Fruit fly (Drosophila melanogaster) whole organism, wandering third instar larva: ENCODE data around the gene CoRest.

ENCODE experiments used
- Abd-B ChIP-seq: fragments of >200 bp; optimal IDR thresholded peaks from 2 replicates; lab custom pipeline; 2017; ENCODE audit warnings: missing biosample characterization, missing genetic modification characterization
- CG32264 ChIP-seq: fragments of 200-800 bp; sonication (Bioruptor generic); optimal IDR thresholded peaks from 2 replicates; lab custom pipeline; 2016; ENCODE audit warnings: missing biosample characterization, missing genetic modification characterization
- CG9705 ChIP-seq: fragments of 200-800 bp; sonication (Bioruptor generic); optimal IDR thresholded peaks from 2 replicates; lab custom pipeline; 2018; ENCODE audit warnings: missing biosample characterization, mild to moderate bottlenecking, missing genetic modification characterization
- Dfd ChIP-seq: fragments of >200 bp; optimal IDR thresholded peaks from 2 replicates; lab custom pipeline; 2017; ENCODE audit warnings: missing biosample characterization, missing genetic modification characterization
- Dif ChIP-seq: fragments of 200-275, 200-300 bp; sonication (Bioruptor generic); optimal IDR thresholded peaks from 2 replicates; lab custom pipeline; 2018; ENCODE audit warnings: missing biosample characterization, missing genetic modification characterization; ENCODE audit not compliant: partially characterized antibody
- GATAd ChIP-seq: sonication (Bioruptor generic); optimal IDR thresholded peaks from 2 replicates; lab custom pipeline; 2016; ENCODE audit warnings: missing biosample characterization, missing genetic modification characterization
- HLH106 ChIP-seq: fragments of 200-800 bp; optimal IDR thresholded peaks from 3 replicates; lab custom pipeline; 2019; ENCODE audit warnings: missing biosample characterization, mild to moderate bottlenecking, missing genetic modification characterization, moderate library complexity
- Hr78 ChIP-seq: fragments of >200 bp; optimal IDR thresholded peaks from 2 replicates; lab custom pipeline; 2017; ENCODE audit warnings: missing biosample characterization, missing genetic modification characterization
- Hr83 ChIP-seq: fragments of 200-300 bp; sonication (Bioruptor generic); optimal IDR thresholded peaks from 2 replicates; lab custom pipeline; 2016; ENCODE audit warnings: missing biosample characterization, mild to moderate bottlenecking, missing genetic modification characterization, moderate library complexity; ENCODE audit not compliant: poor library complexity, severe bottlenecking
- Jra ChIP-seq: sonication (Bioruptor generic); optimal IDR thresholded peaks from 2 replicates; lab custom pipeline; 2016; ENCODE audit warnings: missing biosample characterization, missing genetic modification characterization
- Mio ChIP-seq: sonication (Bioruptor generic); optimal IDR thresholded peaks from 2 replicates; lab custom pipeline; 2016; ENCODE audit warnings: missing biosample characterization, missing genetic modification characterization
- Myc ChIP-seq: fragments of >200 bp; optimal IDR thresholded peaks from 2 replicates; lab custom pipeline; 2017
- N ChIP-seq: fragments of >200 bp; optimal IDR thresholded peaks from 2 replicates; lab custom pipeline; 2018; ENCODE audit warnings: missing biosample characterization, missing external identifiers, missing genetic modification characterization
- OdsH ChIP-seq: fragments of 200-800 bp; sonication (Bioruptor generic); optimal IDR thresholded peaks from 2 replicates; lab custom pipeline; 2016; ENCODE audit warnings: missing biosample characterization, mild to moderate bottlenecking, missing genetic modification characterization
- Rel ChIP-seq, 2 experiments: fragments of 200-800 bp; sonication (Bioruptor generic) in 1 of 2; optimal IDR thresholded peaks; 2 replicates in 1 of 2; 3 replicates in 1 of 2; lab custom pipeline; 2016 to 2019; ENCODE audit warnings: mild to moderate bottlenecking in 2 of 2, missing biosample characterization in 2 of 2, missing genetic modification characterization in 2 of 2, moderate library complexity in 1 of 2
- Sp1 ChIP-seq: fragments of 200-800 bp; sonication (Bioruptor generic); optimal IDR thresholded peaks from 3 replicates; lab custom pipeline; 2019; ENCODE audit warnings: missing biosample characterization, mild to moderate bottlenecking, missing genetic modification characterization, moderate library complexity
- brk ChIP-seq: fragments of 200-800 bp; sonication (Bioruptor generic); optimal IDR thresholded peaks from 2 replicates; lab custom pipeline; 2016; ENCODE audit warnings: missing biosample characterization, mild to moderate bottlenecking, missing genetic modification characterization
- dmrt93B ChIP-seq: fragments of 200-800 bp; sonication (Bioruptor generic); optimal IDR thresholded peaks from 2 replicates; lab custom pipeline; 2018; ENCODE audit warnings: missing biosample characterization, mild to moderate bottlenecking, missing genetic modification characterization
- dsf ChIP-seq: sonication (Bioruptor generic); optimal IDR thresholded peaks from 2 replicates; lab custom pipeline; 2016; ENCODE audit warnings: missing biosample characterization, missing genetic modification characterization, borderline replicate concordance
- ey ChIP-seq: fragments of 200-800 bp; sonication (Bioruptor generic); optimal IDR thresholded peaks from 2 replicates; lab custom pipeline; 2016; ENCODE audit warnings: missing biosample characterization, missing genetic modification characterization
- foxo ChIP-seq, 2 experiments: fragments of 200-800 bp; sonication (Bioruptor generic); optimal IDR thresholded peaks; 2 replicates in 1 of 2; 3 replicates in 1 of 2; lab custom pipeline; 2016 to 2017; ENCODE audit warnings: missing biosample characterization in 2 of 2, missing genetic modification characterization in 2 of 2
- fru ChIP-seq: fragments of 200-800 bp; sonication (Bioruptor generic); optimal IDR thresholded peaks from 3 replicates; lab custom pipeline; 2016; ENCODE audit warnings: missing biosample characterization, mild to moderate bottlenecking, missing genetic modification characterization
- h ChIP-seq: fragments of 200-800 bp; sonication (Bioruptor generic); optimal IDR thresholded peaks from 3 replicates; lab custom pipeline; 2016; ENCODE audit warnings: missing biosample characterization, mild to moderate bottlenecking, missing genetic modification characterization
- lola ChIP-seq: fragments of >200 bp; optimal IDR thresholded peaks from 2 replicates; lab custom pipeline; 2017; ENCODE audit warnings: missing biosample characterization, missing genetic modification characterization
- pan ChIP-seq: fragments of >200 bp; optimal IDR thresholded peaks from 2 replicates; lab custom pipeline; 2017
- psq ChIP-seq: fragments of 200-800 bp; sonication (Bioruptor generic); optimal IDR thresholded peaks from 3 replicates; lab custom pipeline; 2017; ENCODE audit warnings: missing biosample characterization, mild to moderate bottlenecking, missing genetic modification characterization, moderate library complexity
- rgr ChIP-seq: fragments of 200-800 bp; sonication (Bioruptor generic); optimal IDR thresholded peaks from 3 replicates; lab custom pipeline; 2016; ENCODE audit warnings: missing biosample characterization, mild to moderate bottlenecking, missing genetic modification characterization
- sage ChIP-seq: fragments of 200-800 bp; sonication (Bioruptor generic); optimal IDR thresholded peaks from 2 replicates; lab custom pipeline; 2016; ENCODE audit warnings: missing biosample characterization, mild to moderate bottlenecking, missing genetic modification characterization
- sv ChIP-seq: fragments of 200-800 bp; sonication (Bioruptor generic); optimal IDR thresholded peaks from 3 replicates; lab custom pipeline; 2016; ENCODE audit warnings: missing biosample characterization, missing genetic modification characterization
- tai ChIP-seq: sonication (Bioruptor generic); optimal IDR thresholded peaks from 2 replicates; lab custom pipeline; 2016; ENCODE audit warnings: missing biosample characterization, missing genetic modification characterization
- woc ChIP-seq: sonication (Bioruptor generic); optimal IDR thresholded peaks from 2 replicates; lab custom pipeline; 2016; ENCODE audit warnings: missing biosample characterization, mild to moderate bottlenecking, missing genetic modification characterization

The CoRest gene

DNA sequence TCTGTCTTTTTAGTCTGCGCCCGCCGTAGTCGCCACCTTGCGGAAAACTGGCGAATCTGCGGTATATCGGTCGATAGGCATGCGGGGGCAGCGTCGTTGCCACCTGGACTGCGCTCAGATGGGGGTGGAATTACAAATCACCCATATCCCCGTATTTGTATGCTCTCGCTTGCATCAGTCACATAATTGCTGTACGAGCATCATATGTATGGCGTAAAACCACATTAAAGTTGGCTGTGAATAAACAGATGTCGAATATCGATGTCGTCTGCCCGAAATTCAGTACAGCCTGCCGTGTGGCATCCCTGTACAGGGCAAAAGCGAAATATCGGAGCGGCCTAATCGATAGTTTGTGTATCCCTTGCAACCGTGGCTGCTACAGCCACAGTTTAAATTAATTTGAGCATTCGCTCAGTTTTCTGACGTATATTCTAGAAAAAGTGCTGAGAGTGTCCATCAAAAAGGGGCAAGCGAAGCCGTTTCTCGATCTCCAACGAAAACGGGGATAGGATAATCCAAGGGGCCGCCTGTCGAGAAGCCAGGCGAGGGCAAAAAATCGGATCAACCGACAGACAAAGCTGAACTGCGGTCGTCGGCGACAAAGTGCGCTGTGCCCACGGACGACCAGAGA, at the start of gene CoRest, which contains the start of gene Idh3a:
CoRest (plus strand) TSS at position 177 of the 631 bp plus-strand sequence.
Idh3a (minus strand) TSS at position 58 of the 631 bp plus-strand sequence.
- no peak for TF ChIP-seq Dif (GFP tag; lab: Kevin White, UChicago)
- TF ChIP-seq Rel (GFP tag; optimal IDR thresholded peaks at IDR 0.05; lab: Kevin White, UChicago), result no peak
- TF ChIP-seq Rel (tag; optimal IDR thresholded peaks at IDR 0.05; lab: Kevin White, UChicago), result peak; percentile 12
- TF ChIP-seq Myc (lab: Kevin White, UChicago), result peak; percentile 53
- no peak for TF ChIP-seq woc
- peak in 1 of 2 experiments; percentile 28 for TF ChIP-seq foxo (GFP tag; optimal IDR thresholded peaks at IDR 0.05; lab: Kevin White, UChicago)
- peak; percentile 42 for TF ChIP-seq HLH106 (tag; lab: Kevin White, UChicago)
- TF ChIP-seq CG9705, result peak; percentile 33
- TF ChIP-seq N (GFP tag; lab: Kevin White, UChicago), result no peak
- no peak for TF ChIP-seq rgr (GFP tag; lab: Kevin White, UChicago)

DNA sequence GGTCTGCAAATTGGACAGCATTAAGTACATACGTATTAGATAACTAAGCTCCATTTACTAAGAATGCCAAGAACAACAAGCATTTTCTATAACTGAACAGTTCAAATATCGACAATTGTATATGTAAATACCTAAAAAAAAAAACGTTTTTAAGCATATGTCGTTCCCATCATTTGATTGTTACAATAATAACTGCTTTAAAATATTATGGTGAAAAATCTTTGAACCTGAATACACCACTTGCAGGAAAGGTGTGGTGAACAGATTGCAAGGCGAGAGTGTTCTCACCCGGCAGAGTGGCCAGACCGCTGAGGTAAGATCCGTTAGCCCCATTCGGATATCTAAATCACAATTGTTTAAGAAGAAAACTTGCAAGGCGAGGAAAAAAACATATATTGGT, 47.0 kb upstream of the CoRest start, which contains the start of gene narya:
narya (plus strand) TSS at position 301 of the 400 bp plus-strand sequence.
- TF ChIP-seq dmrt93B (GFP tag; lab: Kevin White, UChicago) (no peak), h (GFP tag; lab: Kevin White, UChicago) (no peak), pan (no peak), HLH106 (tag; lab: Kevin White, UChicago) (no peak)

DNA sequence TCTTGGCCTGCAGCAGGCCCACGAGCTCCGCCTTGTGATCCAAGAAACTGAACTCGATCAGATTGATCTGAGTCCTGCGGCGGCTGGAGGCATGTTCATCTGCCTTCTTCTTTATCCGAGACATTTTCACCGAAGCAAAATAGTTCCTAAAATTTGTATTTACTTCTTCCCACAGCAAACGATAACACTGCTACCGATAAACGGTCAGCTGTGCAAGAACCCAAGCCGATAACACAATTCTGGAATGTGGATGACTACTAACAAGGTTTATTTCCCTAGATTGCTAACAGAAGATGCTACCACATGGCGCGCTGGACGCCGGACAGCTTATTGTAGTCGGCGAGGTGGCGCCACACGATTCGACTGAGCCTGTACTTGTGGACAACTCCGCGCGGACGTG, 42.6 kb upstream of the CoRest start, which contains the start of gene CG32533:
CG32533 (minus strand) TSS at position 278 of the 400 bp plus-strand sequence.
- TF ChIP-seq HLH106 (tag; lab: Kevin White, UChicago) (no peak), Hr78 (GFP tag; lab: Kevin White, UChicago) (no peak), GATAd (GFP tag; lab: Kevin White, UChicago) (no peak), CG9705 (no peak), Jra (GFP tag; lab: Kevin White, UChicago) (no peak), lola (GFP tag; lab: Kevin White, UChicago) (no peak), Mio (GFP tag; lab: Kevin White, UChicago) (no peak), pan (no peak), N (GFP tag; lab: Kevin White, UChicago) (no peak), brk (GFP tag; lab: Kevin White, UChicago) (no peak), woc (no peak)

DNA sequence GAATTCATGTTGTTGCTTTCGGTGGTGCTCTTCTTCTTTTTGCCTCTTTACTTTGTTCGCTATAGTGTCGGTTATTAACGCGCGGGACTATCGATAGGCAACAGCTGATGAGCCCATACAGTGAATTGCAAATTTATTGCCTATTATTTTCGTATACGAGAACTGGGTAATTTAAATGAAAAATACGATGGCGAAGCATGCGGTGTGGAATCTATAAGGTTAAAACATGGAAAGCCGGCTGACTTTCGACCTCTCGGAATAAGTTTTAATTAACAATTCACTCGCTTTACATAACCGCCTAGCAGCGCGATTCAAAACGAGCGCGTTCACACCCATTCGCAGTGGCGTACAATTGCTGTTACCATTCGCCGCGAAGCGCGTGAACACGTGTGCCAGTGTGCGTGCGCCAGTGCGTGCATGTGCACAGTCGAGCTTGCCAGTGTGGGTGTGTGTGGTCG, 41.8 kb upstream of the CoRest start, which contains the start of the genes Naa15-16 and mRpS14:
Naa15-16 (plus strand) TSS at position 116 of the 458 bp plus-strand sequence.
mRpS14 (minus strand) TSS at position 370 of the 458 bp plus-strand sequence.
- TF ChIP-seq pan (no peak), Sp1 (GFP tag; lab: Kevin White, UChicago) (peak; percentile 19), Myc (lab: Kevin White, UChicago) (peak; percentile 57)

DNA sequence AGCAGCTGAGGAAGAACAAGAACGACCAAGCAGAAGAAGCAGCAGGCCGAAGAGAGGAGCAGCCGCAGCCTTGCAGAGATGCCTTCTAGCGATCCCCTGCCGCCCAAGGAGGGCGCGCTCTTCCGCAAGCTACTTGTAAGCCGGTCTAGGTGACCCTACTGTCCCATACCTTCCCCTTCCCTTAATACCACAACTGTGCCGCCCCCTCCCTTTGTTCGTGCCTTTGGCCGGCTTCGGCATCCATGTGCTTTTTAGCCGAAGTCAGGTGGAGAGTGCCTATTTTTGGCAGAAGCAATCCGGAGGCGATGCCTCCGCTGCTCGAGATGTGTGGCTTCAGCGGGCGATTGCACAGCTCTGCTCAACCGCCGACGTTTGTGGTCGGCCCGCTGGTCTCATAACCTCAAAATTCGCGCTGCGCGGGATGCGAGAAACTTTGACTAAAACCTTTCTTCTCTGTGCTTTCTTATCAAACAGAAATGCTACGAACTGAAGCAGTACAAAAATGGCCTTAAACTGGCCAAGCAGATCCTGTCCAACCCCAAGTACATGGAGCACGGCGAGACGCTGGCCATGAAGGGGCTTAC, 41.1 kb upstream of the CoRest start:
- TF ChIP-seq tai (GFP tag; lab: Kevin White, UChicago) (no peak), Hr83 (GFP tag; lab: Kevin White, UChicago) (no peak), Abd-B (no peak), Dfd (GFP tag; lab: Kevin White, UChicago) (no peak), dsf (GFP tag; lab: Kevin White, UChicago) (no peak), GATAd (GFP tag; lab: Kevin White, UChicago) (no peak), psq (no peak), CG9705 (no peak), CG32264 (GFP tag; lab: Kevin White, UChicago) (no peak), sv (GFP tag; lab: Kevin White, UChicago) (no peak), foxo (GFP tag; optimal IDR thresholded peaks at IDR 0.05; lab: Kevin White, UChicago) (no peak), fru (GFP tag; lab: Kevin White, UChicago) (no peak), OdsH (GFP tag; lab: Kevin White, UChicago) (no peak), HLH106 (tag; lab: Kevin White, UChicago) (no peak), ey (no peak), Sp1 (GFP tag; lab: Kevin White, UChicago) (no peak), Hr78 (GFP tag; lab: Kevin White, UChicago) (no peak), N (GFP tag; lab: Kevin White, UChicago) (no peak), sage (no peak)
- TF ChIP-seq, all 38 proteins: peak for 0
